Worm (Caenorhabditis elegans) whole organism, late embryonic: Measurements from ENCODE around the gene Y110A2AL.1.

Source experiments
- ama-1 ChIP-seq: fragments of 150-350 bp; optimal IDR thresholded peaks from 2 replicates; lab custom pipeline; 2014
- ceh-24 ChIP-seq: sonication (generic microtip); optimal IDR thresholded peaks from 2 replicates; lab custom pipeline; 2016; ENCODE audit warnings: mild to moderate bottlenecking, missing genetic modification characterization, missing compliant biosample characterization
- elt-2 ChIP-seq: sonication (generic microtip); optimal IDR thresholded peaks from 2 replicates; lab custom pipeline; 2016; ENCODE audit warnings: missing genetic modification reagents, missing genetic modification characterization, missing compliant biosample characterization
- fax-1 ChIP-seq: sonication (generic microtip); optimal IDR thresholded peaks from 2 replicates; lab custom pipeline; 2016; ENCODE audit warnings: missing genotype, missing genetic modification characterization, missing compliant biosample characterization
- fkh-10 ChIP-seq: fragments of 150-350 bp; optimal IDR thresholded peaks from 2 replicates; lab custom pipeline; 2014; ENCODE audit warnings: missing biosample characterization, missing genetic modification reagents, missing genetic modification characterization
- fkh-6 ChIP-seq: sonication (generic microtip); optimal IDR thresholded peaks from 2 replicates; lab custom pipeline; 2016; ENCODE audit warnings: missing genetic modification characterization, missing compliant biosample characterization
- hlh-13 ChIP-seq: fragments of 200-800 bp; sonication (Bioruptor generic); optimal IDR thresholded peaks from 2 replicates; lab custom pipeline; 2018; ENCODE audit warnings: mild to moderate bottlenecking, missing genetic modification characterization, missing compliant biosample characterization
- madf-2 ChIP-seq: sonication (generic microtip); optimal IDR thresholded peaks from 2 replicates; lab custom pipeline; 2017; ENCODE audit warnings: missing genetic modification characterization, missing compliant biosample characterization
- npax-4 ChIP-seq: sonication (generic microtip); optimal IDR thresholded peaks from 2 replicates; lab custom pipeline; 2016; ENCODE audit warnings: missing genetic modification characterization, missing compliant biosample characterization
- pha-2 ChIP-seq: sonication (generic microtip); optimal IDR thresholded peaks from 2 replicates; lab custom pipeline; 2017; ENCODE audit warnings: mild to moderate bottlenecking, missing genetic modification characterization, missing compliant biosample characterization
- pha-4 ChIP-seq: fragments of 150-350 bp; optimal IDR thresholded peaks from 2 replicates; lab custom pipeline; 2018; ENCODE audit warnings: missing biosample characterization, missing genetic modification reagents, missing genetic modification characterization
- tbx-7 ChIP-seq: sonication (generic microtip); optimal IDR thresholded peaks from 2 replicates; lab custom pipeline; 2016; ENCODE audit warnings: missing genotype, missing genetic modification characterization, missing compliant biosample characterization
- unc-86 ChIP-seq: sonication (generic microtip); optimal IDR thresholded peaks from 2 replicates; lab custom pipeline; 2016; ENCODE audit warnings: missing genetic modification characterization, missing compliant biosample characterization

- no peak for TF ChIP-seq hlh-13
- TF ChIP-seq ama-1 = no peak
- TF ChIP-seq pha-4 (tag; lab: Kevin White, UChicago) = no peak
- TF ChIP-seq npax-4 = no peak
- TF ChIP-seq unc-86 (tag; lab: Kevin White, UChicago) = no peak
- no peak for TF ChIP-seq elt-2
- no peak for TF ChIP-seq madf-2 (tag; lab: Kevin White, UChicago)
- TF ChIP-seq fkh-10 = no peak
- no peak for TF ChIP-seq fkh-6 (tag; lab: Kevin White, UChicago)
- no peak for TF ChIP-seq tbx-7 (tag; lab: Kevin White, UChicago)
- no peak for TF ChIP-seq pha-2 (tag; lab: Kevin White, UChicago)
- no peak for TF ChIP-seq fax-1 (tag; lab: Kevin White, UChicago)
- no peak for TF ChIP-seq ceh-24 (tag; lab: Kevin White, UChicago)
These were observed 9.5 kb upstream of the Y110A2AL.1 start for ce11 chrII:2865355-2865754.
